Worm (Caenorhabditis elegans): Measurements from ENCODE around the gene F14H3.4.
A peak's percentile ranks its signal among the peaks of the same experiment; 100 is the strongest.

The F14H3.4 gene

ce11 chrV:16058872-16059271 lies 4.0 kb upstream of the F14H3.4 start, which contains the start of gene F14H3.6:
Gene F14H3.6 (minus strand): TSS chrV:16058893.
- TF ChIP-seq lir-3 (tag; optimal IDR thresholded peaks at IDR 0.05) (no peak), dpl-1 (GFP tag; optimal IDR thresholded peaks at IDR 0.05) (no peak), Y48G9A.11 (GFP tag; IDR thresholded peaks at IDR 0.05) (no peak), Y75B8A.6 (GFP tag; IDR thresholded peaks at IDR 0.05) (no peak), php-3 (GFP tag; IDR thresholded peaks at IDR 0.05) (no peak), ceh-82 (tag; optimal IDR thresholded peaks at IDR 0.05) (no peak), dmd-6 (GFP tag; IDR thresholded peaks at IDR 0.05) (no peak), duxl-1 (tag; optimal IDR thresholded peaks at IDR 0.05; ENCODE audit: poor library complexity) (no peak), ZK546.5 (tag; optimal IDR thresholded peaks at IDR 0.05) (no peak), daf-16 (GFP tag; optimal IDR thresholded peaks at IDR 0.05) (no peak), daf-16 (tag; optimal IDR thresholded peaks at IDR 0.05) (no peak), nhr-6 (tag; optimal IDR thresholded peaks at IDR 0.05) (no peak), mes-2 (tag; optimal IDR thresholded peaks at IDR 0.05; ENCODE audit: poor library complexity, severe bottlenecking) (no peak), F49E8.2 (tag; optimal IDR thresholded peaks at IDR 0.05; ENCODE audit: borderline replicate concordance) (no peak), Y5F2A.4 (GFP tag; optimal IDR thresholded peaks at IDR 0.05) (no peak), cey-2 (tag; optimal IDR thresholded peaks at IDR 0.05; ENCODE audit: borderline replicate concordance, insufficient read depth) (no peak), ztf-11 (tag; optimal IDR thresholded peaks at IDR 0.05) (no peak), T20F7.1 (GFP tag; optimal IDR thresholded peaks at IDR 0.05) (no peak), mxl-3 (GFP tag; optimal IDR thresholded peaks at IDR 0.05) (no peak)

ce11 chrV:16057010-16057463 lies 2.2 kb upstream of the F14H3.4 start, which contains the start of gene F14H3.5:
Gene F14H3.5 (minus strand): TSS chrV:16057060.
- TF ChIP-seq spr-3 (GFP tag; optimal IDR thresholded peaks at IDR 0.05), result no peak
- no peak for TF ChIP-seq R02D3.7 (tag; optimal IDR thresholded peaks at IDR 0.05)
- TF ChIP-seq fkh-10 (GFP tag; optimal IDR thresholded peaks at IDR 0.05), result no peak
- no peak for TF ChIP-seq lir-3 (tag; optimal IDR thresholded peaks at IDR 0.05)
- TF ChIP-seq mxl-3 (GFP tag; optimal IDR thresholded peaks at IDR 0.05), result no peak
- no peak for TF ChIP-seq rbr-2 (tag; optimal IDR thresholded peaks at IDR 0.05)
- no peak for TF ChIP-seq Y75B8A.6 (GFP tag; IDR thresholded peaks at IDR 0.05)

- TF ChIP-seq F37D6.2 (tag; optimal IDR thresholded peaks at IDR 0.05) (no peak), aha-1 (tag) (peak; percentile 52), egl-27 (tag; optimal IDR thresholded peaks at IDR 0.05) (no peak)
Measured at ce11 chrV:16053373-16053772, 1.5 kb downstream of the F14H3.4 start, which contains the start of gene F14H3.3. Gene F14H3.3 (minus strand): TSS chrV:16053473.

- TF ChIP-seq zip-11 (GFP tag; IDR thresholded peaks at IDR 0.05) (no peak), nhr-76 (tag; optimal IDR thresholded peaks at IDR 0.05) (no peak), spr-1 (tag; optimal IDR thresholded peaks at IDR 0.05) (no peak), F37D6.2 (tag; optimal IDR thresholded peaks at IDR 0.05) (no peak), Y75B8A.6 (GFP tag; IDR thresholded peaks at IDR 0.05) (no peak), F49E8.2 (tag; optimal IDR thresholded peaks at IDR 0.05; ENCODE audit: borderline replicate concordance) (no peak), jun-1 (tag; optimal IDR thresholded peaks at IDR 0.05) (no peak)
Measured at ce11 chrV:16049177-16049576, 5.7 kb downstream of the F14H3.4 start, which contains the start of gene best-12. Gene best-12 (plus strand): TSS chrV:16049477.

- no peak for TF ChIP-seq ceh-44 (GFP tag; IDR thresholded peaks at IDR 0.05)
- TF ChIP-seq nhr-42 (GFP tag; IDR thresholded peaks at IDR 0.05), result no peak
- TF ChIP-seq php-3 (GFP tag; IDR thresholded peaks at IDR 0.05), result no peak
- no peak for TF ChIP-seq ztf-11 (tag; optimal IDR thresholded peaks at IDR 0.05)
- TF ChIP-seq daf-16 (GFP tag; optimal IDR thresholded peaks at IDR 0.05), result no peak
- TF ChIP-seq daf-16 (tag; optimal IDR thresholded peaks at IDR 0.05), result no peak
- TF ChIP-seq nhr-48 (tag; optimal IDR thresholded peaks at IDR 0.05), result no peak
- TF ChIP-seq F44E2.7 (GFP tag; IDR thresholded peaks at IDR 0.05), result no peak
- TF ChIP-seq dpl-1 (GFP tag; optimal IDR thresholded peaks at IDR 0.05), result no peak
- TF ChIP-seq spr-1 (tag; optimal IDR thresholded peaks at IDR 0.05), result no peak
- no peak for TF ChIP-seq daf-19 (GFP tag; conservative IDR thresholded peaks at IDR 0.05)
- no peak for TF ChIP-seq nhr-76 (tag; optimal IDR thresholded peaks at IDR 0.05)
- no peak for TF ChIP-seq tag-97 (GFP tag; IDR thresholded peaks at IDR 0.05)
- no peak for TF ChIP-seq lin-15B (tag; optimal IDR thresholded peaks at IDR 0.05)
- TF ChIP-seq ceh-20 (GFP tag; IDR thresholded peaks at IDR 0.05), result no peak
Measured at ce11 chrV:16047508-16047907, 7.4 kb downstream of the F14H3.4 start, which contains the start of gene str-198. Gene str-198 (plus strand): TSS chrV:16047808.
